Worm (Caenorhabditis elegans) whole organism, L1 larva: Measurements from ENCODE around the gene ppfr-4.
A peak's percentile ranks its signal among the peaks of the same experiment; 100 is the strongest.

Experiments used
- C16A3.4 ChIP-seq: fragments of 150-350 bp; optimal IDR thresholded peaks from 2 replicates; lab custom pipeline; 2014; ENCODE audit warnings: missing biosample characterization, missing genetic modification characterization
- F16B12.6 ChIP-seq: fragments of 150-350 bp; optimal IDR thresholded peaks from 2 replicates; lab custom pipeline; 2014; ENCODE audit warnings: missing biosample characterization, missing genetic modification characterization
- Y116A8C.19 ChIP-seq: sonication (generic microtip); optimal IDR thresholded peaks from 2 replicates; lab custom pipeline; 2016; ENCODE audit warnings: missing compliant biosample characterization, missing genetic modification characterization, borderline replicate concordance
- alr-1 ChIP-seq: fragments of 200-800 bp; sonication (Bioruptor generic); optimal IDR thresholded peaks from 2 replicates; lab custom pipeline; 2018; ENCODE audit warnings: borderline replicate concordance, mild to moderate bottlenecking, missing genetic modification characterization, missing compliant biosample characterization
- aly-2 ChIP-seq: fragments of 150-350 bp; optimal IDR thresholded peaks from 2 replicates; lab custom pipeline; 2014; ENCODE audit warnings: missing biosample characterization, missing genetic modification characterization
- ama-1 ChIP-seq: fragments of 150-350 bp; optimal IDR thresholded peaks from 2 replicates; lab custom pipeline; 2014
- blmp-1 ChIP-seq: fragments of 150-350 bp; optimal IDR thresholded peaks from 2 replicates; lab custom pipeline; 2014; ENCODE audit warnings: missing biosample characterization, missing genetic modification characterization
- ceh-63 ChIP-seq: fragments of 200-800 bp; sonication (Bioruptor generic); optimal IDR thresholded peaks from 2 replicates; lab custom pipeline; 2018; ENCODE audit warnings: mild to moderate bottlenecking, missing genetic modification characterization, missing compliant biosample characterization
- ceh-8 ChIP-seq: fragments of 200-800 bp; sonication (Bioruptor generic); optimal IDR thresholded peaks from 2 replicates; lab custom pipeline; 2018; ENCODE audit warnings: mild to moderate bottlenecking, missing genetic modification characterization, moderate library complexity, missing compliant biosample characterization
- ceh-88 ChIP-seq: fragments of 200-800 bp; sonication (Bioruptor generic); IDR thresholded peaks from 2 replicates; pipeline ENCODE4 v1.3.6; 2022; ENCODE audit warnings: missing genetic modification characterization, missing compliant biosample characterization
- dpl-1 ChIP-seq, 3 experiments: fragments of 150-350 bp in 2 of 3; sonication (generic microtip) in 1 of 3; optimal IDR thresholded peaks; 2 replicates each; lab custom pipeline; 2014 to 2017; ENCODE audit warnings: missing biosample characterization in 3 of 3, missing genetic modification characterization in 3 of 3, missing genetic modification reagents in 3 of 3
- dsc-1 ChIP-seq: sonication (generic microtip); optimal IDR thresholded peaks from 2 replicates; lab custom pipeline; 2016; ENCODE audit warnings: mild to moderate bottlenecking, missing genetic modification characterization, missing compliant biosample characterization
- efl-1 ChIP-seq, 4 experiments: fragments of 150-350 bp; optimal IDR thresholded peaks in 3 of 4; peaks in 1 of 4; 1 replicate in 1 of 4; 2 replicates in 3 of 4; lab custom pipeline; 2014; ENCODE audit warnings: missing biosample characterization in 2 of 4, missing genetic modification characterization in 2 of 4, missing genetic modification reagents in 2 of 4
- efl-3 ChIP-seq: fragments of 200-800 bp; sonication (Bioruptor generic); optimal IDR thresholded peaks from 2 replicates; lab custom pipeline; 2018; ENCODE audit warnings: mild to moderate bottlenecking, missing genetic modification characterization, missing compliant biosample characterization
- egl-13 ChIP-seq: sonication (generic microtip); optimal IDR thresholded peaks from 2 replicates; lab custom pipeline; 2016; ENCODE audit warnings: missing genotype, missing genetic modification reagents, missing genetic modification characterization, missing compliant biosample characterization
- elt-2 ChIP-seq: sonication (generic microtip); optimal IDR thresholded peaks from 2 replicates; lab custom pipeline; 2016; ENCODE audit warnings: missing genetic modification characterization, mild to moderate bottlenecking, inconsistent platforms, missing compliant biosample characterization, missing genetic modification reagents
- elt-3 ChIP-seq, 6 experiments: fragments of 150-350 bp in 1 of 6; sonication (generic microtip); optimal IDR thresholded peaks; 2 replicates each; lab custom pipeline; 2017 to 2018; ENCODE audit warnings: missing biosample characterization in 6 of 6, missing genetic modification characterization in 6 of 6, inconsistent platforms in 1 of 6
- ets-5 ChIP-seq: fragments of 200-800 bp; sonication (Bioruptor generic); IDR thresholded peaks from 2 replicates; pipeline ENCODE4 v1.3.6; 2022; ENCODE audit warnings: missing genetic modification characterization, missing compliant biosample characterization
- fkh-8 ChIP-seq: sonication (generic microtip); optimal IDR thresholded peaks from 2 replicates; lab custom pipeline; 2016; ENCODE audit warnings: mild to moderate bottlenecking, missing genetic modification characterization, missing compliant biosample characterization
- isw-1 ChIP-seq: fragments of 200-800 bp; sonication (Bioruptor generic); IDR thresholded peaks from 2 replicates; pipeline ENCODE4 v1.3.6; 2022; ENCODE audit warnings: missing genetic modification characterization, missing compliant biosample characterization
- jun-1 ChIP-seq: fragments of 150-350 bp; optimal IDR thresholded peaks from 2 replicates; lab custom pipeline; 2014; ENCODE audit warnings: missing biosample characterization, missing genetic modification reagents, missing genetic modification characterization
- lin-13 ChIP-seq: fragments of 150-350 bp; optimal IDR thresholded peaks from 2 replicates; lab custom pipeline; 2014; ENCODE audit warnings: missing biosample characterization, missing genetic modification reagents, missing genetic modification characterization
- lin-15B ChIP-seq: fragments of 150-350 bp; sonication (generic microtip); optimal IDR thresholded peaks from 3 replicates; lab custom pipeline; 2014; ENCODE audit warnings: missing biosample characterization, missing genetic modification characterization
- lsy-2 ChIP-seq, 2 experiments: fragments of 150-350 bp; optimal IDR thresholded peaks; 2 replicates each; lab custom pipeline; 2014; ENCODE audit warnings: missing biosample characterization in 2 of 2, missing genetic modification characterization in 2 of 2
- mab-9 ChIP-seq: fragments of 200-800 bp; sonication (Bioruptor generic); IDR thresholded peaks from 2 replicates; pipeline ENCODE4 v1.3.6; 2022; ENCODE audit warnings: missing genetic modification reagents, missing genetic modification characterization, missing compliant biosample characterization
- mdl-1 ChIP-seq, 2 experiments: fragments of 150-350 bp; optimal IDR thresholded peaks; 2 replicates each; lab custom pipeline; 2014 to 2017; ENCODE audit warnings: missing biosample characterization in 2 of 2, missing genetic modification characterization in 2 of 2, inconsistent platforms in 1 of 2
- mef-2 ChIP-seq: fragments of 150-350 bp; optimal IDR thresholded peaks from 2 replicates; lab custom pipeline; 2014; ENCODE audit warnings: missing biosample characterization, missing genetic modification characterization
- mep-1 ChIP-seq: fragments of 150-350 bp; optimal IDR thresholded peaks from 2 replicates; lab custom pipeline; 2014; ENCODE audit warnings: missing biosample characterization, missing genetic modification characterization
- nhr-237 ChIP-seq: fragments of 150-350 bp; optimal IDR thresholded peaks from 2 replicates; lab custom pipeline; 2014; ENCODE audit warnings: missing biosample characterization, missing genetic modification characterization
- nhr-28 ChIP-seq: fragments of 150-350 bp; optimal IDR thresholded peaks from 2 replicates; lab custom pipeline; 2014; ENCODE audit warnings: missing biosample characterization, missing genetic modification characterization
- nhr-71 ChIP-seq: sonication (generic microtip); optimal IDR thresholded peaks from 2 replicates; lab custom pipeline; 2016; ENCODE audit warnings: mild to moderate bottlenecking, missing genetic modification characterization, moderate library complexity, missing compliant biosample characterization
- nhr-85 ChIP-seq: sonication (generic microtip); peaks from one replicate; lab custom pipeline; 2016; ENCODE audit warnings: missing genetic modification characterization, inconsistent platforms, missing compliant biosample characterization
- pax-3 ChIP-seq: fragments of 200-800 bp; sonication (Bioruptor generic); optimal IDR thresholded peaks from 2 replicates; lab custom pipeline; 2018; ENCODE audit warnings: mild to moderate bottlenecking, missing genetic modification characterization, moderate library complexity, missing compliant biosample characterization
- pqm-1 ChIP-seq: sonication (generic microtip); optimal IDR thresholded peaks from 3 replicates; lab custom pipeline; 2017; ENCODE audit warnings: missing biosample characterization, missing genetic modification characterization
- rnt-1 ChIP-seq: sonication (generic microtip); optimal IDR thresholded peaks from 2 replicates; lab custom pipeline; 2016; ENCODE audit warnings: mild to moderate bottlenecking, missing genetic modification characterization, moderate library complexity, missing compliant biosample characterization
- skn-1 ChIP-seq: fragments of 150-350 bp; optimal IDR thresholded peaks from 2 replicates; lab custom pipeline; 2014; ENCODE audit warnings: missing biosample characterization, missing genetic modification characterization
- snu-23 ChIP-seq: sonication (generic microtip); optimal IDR thresholded peaks from 2 replicates; lab custom pipeline; 2016; ENCODE audit warnings: missing genetic modification characterization, missing compliant biosample characterization
- sup-37 ChIP-seq: fragments of 200-800 bp; sonication (Bioruptor generic); optimal IDR thresholded peaks from 2 replicates; lab custom pipeline; 2018; ENCODE audit warnings: mild to moderate bottlenecking, missing genetic modification characterization, missing compliant biosample characterization
- swsn-7 ChIP-seq: sonication (generic microtip); optimal IDR thresholded peaks from 2 replicates; lab custom pipeline; 2016; ENCODE audit warnings: missing genetic modification characterization, missing compliant biosample characterization
- tbx-2 ChIP-seq: sonication (generic microtip); optimal IDR thresholded peaks from 2 replicates; lab custom pipeline; 2016; ENCODE audit warnings: missing genetic modification characterization, missing compliant biosample characterization
- unc-130 ChIP-seq: fragments of 150-350 bp; optimal IDR thresholded peaks from 2 replicates; lab custom pipeline; 2017; ENCODE audit warnings: missing biosample characterization, missing genetic modification characterization, inconsistent platforms
- unc-30 ChIP-seq: sonication (generic microtip); optimal IDR thresholded peaks from 2 replicates; lab custom pipeline; 2017; ENCODE audit warnings: missing biosample characterization, missing genetic modification characterization
- unc-86 ChIP-seq: sonication (generic microtip); optimal IDR thresholded peaks from 2 replicates; lab custom pipeline; 2016; ENCODE audit warnings: missing genetic modification characterization, missing compliant biosample characterization
- xbp-1 ChIP-seq: sonication (generic microtip); optimal IDR thresholded peaks from 2 replicates; lab custom pipeline; 2016; ENCODE audit warnings: missing genetic modification characterization, missing compliant biosample characterization
- ztf-11 ChIP-seq, 2 experiments: sonication (generic microtip); optimal IDR thresholded peaks; 2 replicates each; lab custom pipeline; 2016 to 2017; ENCODE audit warnings: missing genetic modification characterization in 2 of 2, missing biosample characterization in 1 of 2, missing compliant biosample characterization in 1 of 2
- ztf-4 ChIP-seq: fragments of 150-350 bp; optimal IDR thresholded peaks from 2 replicates; lab custom pipeline; 2014; ENCODE audit warnings: missing biosample characterization, missing genetic modification characterization

The ppfr-4 gene

DNA sequence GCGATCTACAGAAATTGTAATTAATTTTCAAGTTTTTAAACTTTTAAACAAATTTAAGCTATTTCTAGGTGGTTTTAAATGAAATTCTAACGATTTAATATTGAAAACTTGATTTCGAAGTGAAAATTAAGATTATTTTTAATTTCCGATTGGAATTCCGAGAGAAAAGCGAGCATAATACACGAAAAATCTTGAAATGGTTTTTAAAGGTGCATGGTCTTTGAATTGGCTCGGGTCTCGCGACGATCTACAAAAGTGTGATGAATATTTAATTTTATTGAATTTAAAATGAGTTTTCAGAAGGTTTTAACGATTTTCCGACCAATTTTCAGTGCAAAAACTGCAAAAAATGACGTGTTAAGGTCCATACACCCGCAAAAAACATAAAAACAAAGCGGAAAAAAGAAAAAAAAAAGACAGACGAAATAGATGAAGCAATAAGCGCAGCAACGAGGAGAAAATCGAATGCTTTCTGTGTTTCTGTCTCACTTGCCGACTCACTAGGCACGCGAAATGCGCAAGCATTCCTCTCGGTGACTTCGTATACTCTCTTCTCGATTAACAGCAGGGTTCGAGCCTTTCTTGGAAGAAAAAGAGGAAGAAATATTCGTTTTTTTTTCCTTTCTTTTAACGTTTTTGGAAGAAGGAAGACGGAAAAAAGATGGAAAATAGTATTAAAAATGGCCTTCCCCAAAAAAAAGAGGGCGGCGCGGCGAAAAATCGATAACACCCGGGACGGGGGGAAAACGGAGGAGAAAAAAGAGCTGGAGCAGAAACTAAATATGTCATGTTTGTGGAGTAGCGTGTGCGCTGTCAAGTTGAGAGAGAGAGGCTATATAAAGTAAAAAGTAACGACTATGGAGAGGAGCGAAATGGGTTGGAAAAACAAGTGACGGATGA lies 43.1 kb upstream of the ppfr-4 start (continued):
- peak; percentile 64 for TF ChIP-seq snu-23 (GFP tag; lab: Kevin White, UChicago)
- peak; percentile 1 for TF ChIP-seq unc-130 (tag; lab: Kevin White, UChicago)
- no peak for TF ChIP-seq pqm-1 (tag; lab: Kevin White, UChicago)
- peak; percentile 58 for TF ChIP-seq nhr-85
- peak; percentile 26 for TF ChIP-seq xbp-1 (tag; lab: Kevin White, UChicago)
- TF ChIP-seq lin-13 (GFP tag; lab: Kevin White, UChicago) = peak; percentile 21
- peak; percentile 24 for TF ChIP-seq nhr-237 (tag; lab: Kevin White, UChicago)
- TF ChIP-seq tbx-2 (tag; lab: Kevin White, UChicago) = peak; percentile 38
- peak; percentile 67 for TF ChIP-seq nhr-71

DNA sequence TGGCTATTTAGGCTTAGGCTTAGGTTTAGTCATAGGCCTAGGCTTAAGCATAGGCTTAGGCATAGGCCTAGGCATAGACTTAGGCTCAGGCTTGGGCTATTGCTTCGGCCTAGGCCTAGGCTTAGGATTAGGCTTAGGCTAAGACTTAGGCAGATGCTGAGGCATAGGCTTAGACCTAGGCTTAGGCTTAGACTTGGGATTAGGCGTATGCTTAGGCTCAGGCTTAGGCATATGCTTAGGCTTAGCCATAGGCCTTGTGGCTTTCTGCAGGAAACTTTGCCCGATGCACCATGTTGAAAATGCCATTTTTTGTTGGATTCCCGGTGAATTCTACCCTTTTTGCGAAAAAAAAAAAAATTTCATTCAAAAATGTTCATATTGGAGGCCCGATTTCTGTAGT lies 41.8 kb upstream of the ppfr-4 start:
- TF ChIP-seq sup-37 (no peak), unc-30 (tag; lab: Kevin White, UChicago) (no peak), lin-13 (GFP tag; lab: Kevin White, UChicago) (no peak), ama-1 (lab: Kevin White, UChicago) (no peak), Y116A8C.19 (tag; lab: Kevin White, UChicago) (no peak), F16B12.6 (tag; lab: Kevin White, UChicago) (no peak), ztf-11 (tag; optimal IDR thresholded peaks at IDR 0.05; lab: Kevin White, UChicago) (no peak), rnt-1 (tag; lab: Kevin White, UChicago) (no peak), ceh-88 (GFP tag; lab: Robert Waterston, UW) (no peak), dpl-1 (GFP tag; optimal IDR thresholded peaks at IDR 0.05; lab: Kevin White, UChicago) (no peak)
- TF ChIP-seq, all 84 proteins: peak for 0

DNA sequence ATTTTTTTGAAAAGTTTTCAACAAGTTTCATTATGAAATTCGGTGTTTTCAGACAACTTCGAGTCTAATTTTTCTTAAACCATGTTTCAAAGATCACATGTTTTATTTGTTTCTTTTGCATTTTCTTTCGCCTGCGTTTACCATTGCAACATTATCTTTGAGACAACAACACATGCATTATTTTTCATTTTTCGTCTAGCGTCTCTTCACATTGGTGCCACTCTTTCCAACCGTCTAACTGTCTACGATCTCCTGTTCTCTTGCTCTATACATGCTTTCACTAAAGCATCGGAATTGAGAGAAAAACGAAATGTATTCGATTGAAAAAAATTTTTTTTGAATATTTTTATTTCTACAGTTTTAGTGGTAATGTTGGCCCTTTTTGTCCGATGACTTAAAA lies 41.2 kb upstream of the ppfr-4 start:
- peak; percentile 28 for TF ChIP-seq dsc-1 (tag; lab: Kevin White, UChicago)
- TF ChIP-seq elt-2 (tag; lab: Kevin White, UChicago) = no peak
- peak; percentile 4 for TF ChIP-seq skn-1 (tag; lab: Kevin White, UChicago)
- TF ChIP-seq nhr-28 (tag; lab: Kevin White, UChicago) = no peak
- TF ChIP-seq egl-13 (tag; lab: Kevin White, UChicago) = no peak
- TF ChIP-seq lsy-2 (tag; optimal IDR thresholded peaks at IDR 0.05; lab: Kevin White, UChicago) = peak; percentile 76 to 77
- peak; percentile 69 for TF ChIP-seq nhr-85
- peak; percentile 52 for TF ChIP-seq mep-1 (tag; lab: Kevin White, UChicago)
- TF ChIP-seq efl-1 (optimal IDR thresholded peaks at IDR 0.05; lab: Kevin White, UChicago) = peak; percentile 74 to 78
- TF ChIP-seq efl-1 (GFP tag; optimal IDR thresholded peaks at IDR 0.05 in 1 of 2; lab: Kevin White, UChicago) = peak; percentile 52 to 93
- peak; percentile 15 for TF ChIP-seq jun-1 (tag; lab: Kevin White, UChicago)
- TF ChIP-seq ceh-63 (GFP tag; lab: Kevin White, UChicago) = no peak
- TF ChIP-seq mdl-1 (tag; optimal IDR thresholded peaks at IDR 0.05; lab: Kevin White, UChicago) = peak in 1 of 2 experiments; percentile 71
- TF ChIP-seq aly-2 (tag; lab: Kevin White, UChicago) = peak; percentile 33
- TF ChIP-seq blmp-1 (tag; lab: Kevin White, UChicago) = peak; percentile 91
- peak; percentile 80 for TF ChIP-seq nhr-71
- TF ChIP-seq elt-3 (tag; optimal IDR thresholded peaks at IDR 0.05; lab: Kevin White, UChicago) = peak in 1 of 6 experiments; percentile 28
- TF ChIP-seq unc-86 = peak; percentile 21
- no peak for TF ChIP-seq alr-1 (tag; lab: Kevin White, UChicago)
- peak; percentile 63 for TF ChIP-seq rnt-1 (tag; lab: Kevin White, UChicago)
- no peak for TF ChIP-seq mef-2
- no peak for TF ChIP-seq pqm-1 (tag; lab: Kevin White, UChicago)
- peak; percentile 27; the same call in 1 of the 2 replicates for TF ChIP-seq isw-1 (GFP tag; lab: Robert Waterston, UW)
- no peak for TF ChIP-seq ets-5 (GFP tag; lab: Robert Waterston, UW)
- TF ChIP-seq ztf-4 (tag; lab: Kevin White, UChicago) = no peak
- TF ChIP-seq fkh-8 = peak; percentile 16
- TF ChIP-seq dpl-1 (GFP tag; optimal IDR thresholded peaks at IDR 0.05; lab: Kevin White, UChicago) = peak in 2 of 3 experiments; percentile 51 to 53
- TF ChIP-seq C16A3.4 (tag; lab: Kevin White, UChicago) = peak; percentile 14
- TF ChIP-seq swsn-7 (tag; lab: Kevin White, UChicago) = peak; percentile 66
- no peak for TF ChIP-seq mab-9 (GFP tag; lab: Robert Waterston, UW)
- no peak for TF ChIP-seq ceh-8
- no peak for TF ChIP-seq pax-3 (tag; lab: Kevin White, UChicago)
- no peak for TF ChIP-seq efl-3 (GFP tag; lab: Kevin White, UChicago)
- no peak for TF ChIP-seq ama-1 (lab: Kevin White, UChicago)
- TF ChIP-seq xbp-1 (tag; lab: Kevin White, UChicago) = peak; percentile 29
- TF ChIP-seq lin-15B = no peak
